Fruit fly (Drosophila melanogaster) whole organism, embryonic: ENCODE measurements around the gene CG14913.

ENCODE experiments used
- BtbVII ChIP-seq: fragments of 200-800 bp; sonication (Bioruptor generic); optimal IDR thresholded peaks from 3 replicates; lab custom pipeline; 2017; ENCODE audit warnings: missing biosample characterization, mild to moderate bottlenecking, missing genetic modification characterization
- CG12942 ChIP-seq: fragments of 200-800 bp; sonication (Bioruptor generic); optimal IDR thresholded peaks from 3 replicates; lab custom pipeline; 2016; ENCODE audit warnings: missing biosample characterization, missing genetic modification characterization
- CG14014 ChIP-seq: fragments of 200-800 bp; sonication (Bioruptor generic); IDR thresholded peaks from 2 replicates; pipeline ENCODE4 v1.3.6; 2022; ENCODE audit warnings: missing biosample characterization, missing genetic modification characterization
- CG1602 ChIP-seq: fragments of 200-800 bp; sonication (Bioruptor generic); optimal IDR thresholded peaks from 3 replicates; lab custom pipeline; 2016; ENCODE audit warnings: missing biosample characterization, missing genetic modification characterization
- CG16779 ChIP-seq: fragments of 200-800 bp; sonication (Bioruptor generic); IDR thresholded peaks from 2 replicates; pipeline ENCODE4 v1.3.6; 2022; ENCODE audit warnings: missing biosample characterization, missing genetic modification characterization
- CG16813 ChIP-seq: fragments of 200-800 bp; sonication (Bioruptor generic); IDR thresholded peaks from 3 replicates; pipeline ENCODE4 v1.3.6; 2022; ENCODE audit warnings: missing biosample characterization, missing genetic modification characterization; ENCODE audit not compliant: partially characterized antibody
- CG2875 ChIP-seq: fragments of 200-800 bp; sonication (Bioruptor generic); optimal IDR thresholded peaks from 2 replicates; lab custom pipeline; 2017; ENCODE audit warnings: missing biosample characterization, mild to moderate bottlenecking, missing genetic modification characterization, missing genetic modification reagents
- CG32767 ChIP-seq: fragments of 200-800 bp; sonication (Bioruptor generic); IDR thresholded peaks from 2 replicates; pipeline ENCODE4 v1.3.6; 2022; ENCODE audit warnings: missing biosample characterization, missing genetic modification characterization
- CG4282 ChIP-seq: fragments of 200-800 bp; sonication (Bioruptor generic); optimal IDR thresholded peaks from 2 replicates; lab custom pipeline; 2016; ENCODE audit warnings: missing biosample characterization, missing genetic modification characterization
- CG4820 ChIP-seq: fragments of 200-800 bp; sonication (Bioruptor generic); optimal IDR thresholded peaks from 3 replicates; lab custom pipeline; 2016; ENCODE audit warnings: missing biosample characterization, missing genetic modification characterization
- CG6272 ChIP-seq: fragments of 200-800 bp; sonication (Bioruptor generic); IDR thresholded peaks from 2 replicates; pipeline ENCODE4 v1.3.6; 2022; ENCODE audit warnings: missing biosample characterization, missing genetic modification characterization
- CG7271 ChIP-seq: fragments of 200-800 bp; sonication (Bioruptor generic); optimal IDR thresholded peaks from 2 replicates; lab custom pipeline; 2018; ENCODE audit warnings: missing biosample characterization, mild to moderate bottlenecking, missing genetic modification characterization, moderate library complexity
- CG7357 ChIP-seq: fragments of 200-800 bp; sonication (Bioruptor generic); IDR thresholded peaks from 3 replicates; pipeline ENCODE4 v1.3.6; 2022; ENCODE audit warnings: missing biosample characterization, missing genetic modification characterization
- CG7928 ChIP-seq: fragments of 200-800 bp; sonication (Bioruptor generic); optimal IDR thresholded peaks from 2 replicates; lab custom pipeline; 2017; ENCODE audit warnings: missing biosample characterization, mild to moderate bottlenecking, missing genetic modification characterization
- CG9876 ChIP-seq: fragments of 200-800 bp; sonication (Bioruptor generic); optimal IDR thresholded peaks from 2 replicates; lab custom pipeline; 2016; ENCODE audit warnings: missing biosample characterization, missing genetic modification characterization
- Camta ChIP-seq: fragments of 200-800 bp; sonication (Bioruptor generic); optimal IDR thresholded peaks from 2 replicates; lab custom pipeline; 2016; ENCODE audit warnings: missing biosample characterization, missing genetic modification characterization
- Dip3 ChIP-seq: fragments of 200-800 bp; sonication (Bioruptor generic); optimal IDR thresholded peaks from 3 replicates; lab custom pipeline; 2016; ENCODE audit warnings: missing biosample characterization, missing genetic modification characterization
- HLH3B ChIP-seq: fragments of 200-800 bp; sonication (Bioruptor generic); IDR thresholded peaks from 2 replicates; pipeline ENCODE4 v1.3.6; 2022; ENCODE audit warnings: missing biosample characterization, missing genetic modification characterization
- Hr51 ChIP-seq, 2 experiments: fragments of 200-800 bp; sonication (Bioruptor generic); optimal IDR thresholded peaks; 2 replicates in 1 of 2; 3 replicates in 1 of 2; lab custom pipeline; 2016 to 2018; ENCODE audit warnings: missing biosample characterization in 2 of 2, missing genetic modification characterization in 2 of 2, mild to moderate bottlenecking in 1 of 2, moderate library complexity in 1 of 2
- Hsf ChIP-seq: fragments of 200-800 bp; sonication (Bioruptor generic); optimal IDR thresholded peaks from 3 replicates; lab custom pipeline; 2016; ENCODE audit warnings: missing biosample characterization, missing genetic modification characterization
- MBD-R2 ChIP-seq: fragments of 200-800 bp; sonication (Bioruptor generic); IDR thresholded peaks from 2 replicates; pipeline ENCODE4 v1.3.6; 2022; ENCODE audit warnings: missing biosample characterization, missing genetic modification characterization
- Mes4 ChIP-seq: fragments of 200-800 bp; sonication (Bioruptor generic); optimal IDR thresholded peaks from 2 replicates; lab custom pipeline; 2016; ENCODE audit warnings: missing biosample characterization, missing genetic modification characterization
- NC2α ChIP-seq: fragments of 200-800 bp; sonication (Bioruptor generic); optimal IDR thresholded peaks from 2 replicates; lab custom pipeline; 2016; ENCODE audit warnings: missing biosample characterization, missing genetic modification characterization
- Ravus ChIP-seq: fragments of 200-800 bp; sonication (Bioruptor generic); IDR thresholded peaks from 2 replicates; pipeline ENCODE4 v1.3.6; 2022; ENCODE audit warnings: missing biosample characterization, missing genetic modification characterization
- Rx ChIP-seq: fragments of 200-800 bp; sonication (Bioruptor generic); IDR thresholded peaks from 2 replicates; pipeline ENCODE4 v1.3.6; 2022; ENCODE audit warnings: missing biosample characterization, missing genetic modification characterization
- Sox100B ChIP-seq: fragments of 200-800 bp; sonication (Bioruptor generic); optimal IDR thresholded peaks from 3 replicates; lab custom pipeline; 2018; ENCODE audit warnings: missing biosample characterization, mild to moderate bottlenecking, missing genetic modification characterization
- Sry-β ChIP-seq: fragments of 200-800 bp; sonication (Bioruptor generic); optimal IDR thresholded peaks from 2 replicates; lab custom pipeline; 2018; ENCODE audit warnings: missing biosample characterization, mild to moderate bottlenecking, missing genetic modification characterization, moderate library complexity
- Ssrp ChIP-seq: fragments of 200-800 bp; sonication (Bioruptor generic); optimal IDR thresholded peaks from 2 replicates; lab custom pipeline; 2018; ENCODE audit warnings: missing biosample characterization, mild to moderate bottlenecking, missing genetic modification characterization, moderate library complexity
- amos ChIP-seq: fragments of 200-800 bp; sonication (Bioruptor generic); IDR thresholded peaks from 2 replicates; pipeline ENCODE4 v1.3.6; 2022; ENCODE audit warnings: missing biosample characterization, missing genetic modification characterization; ENCODE audit not compliant: partially characterized antibody
- ara ChIP-seq: fragments of 200-800 bp; sonication (Bioruptor generic); IDR thresholded peaks from 2 replicates; pipeline ENCODE4 v1.3.6; 2022; ENCODE audit warnings: missing biosample characterization, missing genetic modification characterization
- bab2 ChIP-seq: fragments of 200-800 bp; sonication (Bioruptor generic); optimal IDR thresholded peaks from 2 replicates; lab custom pipeline; 2016; ENCODE audit warnings: missing biosample characterization, missing genetic modification characterization
- bbx ChIP-seq: fragments of 200-800 bp; sonication (Bioruptor generic); IDR thresholded peaks from 2 replicates; pipeline ENCODE4 v1.3.6; 2022; ENCODE audit warnings: missing biosample characterization, missing genetic modification characterization; ENCODE audit not compliant: partially characterized antibody
- bigmax ChIP-seq: fragments of 200-800 bp; sonication (Bioruptor generic); optimal IDR thresholded peaks from 2 replicates; lab custom pipeline; 2018; ENCODE audit warnings: missing biosample characterization, mild to moderate bottlenecking, missing genetic modification characterization
- cad ChIP-seq: fragments of >200 bp; optimal IDR thresholded peaks from 2 replicates; lab custom pipeline; 2017; ENCODE audit warnings: missing biosample characterization, missing genetic modification characterization
- chinmo ChIP-seq: fragments of 200-800 bp; sonication (Bioruptor generic); IDR thresholded peaks from 4 replicates; pipeline ENCODE4 v1.3.6; 2022; ENCODE audit warnings: missing biosample characterization, missing genetic modification characterization; ENCODE audit not compliant: partially characterized antibody
- chm ChIP-seq: fragments of 200-800 bp; sonication (Bioruptor generic); IDR thresholded peaks from 2 replicates; pipeline ENCODE4 v1.3.6; 2022; ENCODE audit warnings: missing biosample characterization, missing genetic modification characterization
- chn ChIP-seq: fragments of 200-800 bp; sonication (Bioruptor generic); optimal IDR thresholded peaks from 2 replicates; lab custom pipeline; 2016; ENCODE audit warnings: missing biosample characterization, missing genetic modification characterization
- disco-r ChIP-seq: fragments of 200-800 bp; sonication (Bioruptor generic); optimal IDR thresholded peaks from 2 replicates; lab custom pipeline; 2016; ENCODE audit warnings: missing biosample characterization, missing genetic modification characterization
- emc ChIP-seq: fragments of 200-800 bp; sonication (Bioruptor generic); optimal IDR thresholded peaks from 2 replicates; lab custom pipeline; 2016; ENCODE audit warnings: missing biosample characterization, missing genetic modification characterization
- fd102C ChIP-seq: fragments of 200-800 bp; sonication (Bioruptor generic); optimal IDR thresholded peaks from 2 replicates; lab custom pipeline; 2018; ENCODE audit warnings: missing biosample characterization, mild to moderate bottlenecking, missing genetic modification characterization, moderate library complexity
- lmd ChIP-seq: fragments of 200-800 bp; sonication (Bioruptor generic); IDR thresholded peaks from 2 replicates; pipeline ENCODE4 v1.3.6; 2022; ENCODE audit warnings: missing biosample characterization, missing genetic modification characterization
- mirr ChIP-seq: fragments of 200-800 bp; sonication (Bioruptor generic); optimal IDR thresholded peaks from 3 replicates; lab custom pipeline; 2018; ENCODE audit warnings: missing biosample characterization, mild to moderate bottlenecking, missing genetic modification characterization
- mld ChIP-seq: fragments of 200-800 bp; sonication (Bioruptor generic); IDR thresholded peaks from 3 replicates; pipeline ENCODE4 v1.3.6; 2022; ENCODE audit warnings: missing biosample characterization, missing genetic modification characterization; ENCODE audit not compliant: partially characterized antibody
- nerfin-1 ChIP-seq: fragments of 200-800 bp; sonication (Bioruptor generic); optimal IDR thresholded peaks from 3 replicates; lab custom pipeline; 2019; ENCODE audit warnings: missing biosample characterization, mild to moderate bottlenecking, missing genetic modification characterization, moderate library complexity
- repo ChIP-seq: fragments of 200-800 bp; sonication (Bioruptor generic); optimal IDR thresholded peaks from 2 replicates; lab custom pipeline; 2016; ENCODE audit warnings: missing biosample characterization, missing genetic modification characterization
- scrt ChIP-seq: fragments of 200-800 bp; sonication (Bioruptor generic); optimal IDR thresholded peaks from 2 replicates; lab custom pipeline; 2018; ENCODE audit warnings: missing biosample characterization, mild to moderate bottlenecking, missing genetic modification characterization, moderate library complexity
- sd ChIP-seq: fragments of 200-800 bp; sonication (Bioruptor generic); optimal IDR thresholded peaks from 3 replicates; lab custom pipeline; 2018; ENCODE audit warnings: missing biosample characterization, mild to moderate bottlenecking, missing genetic modification characterization, moderate library complexity
- sisA ChIP-seq: fragments of 200-800 bp; sonication (Bioruptor generic); IDR thresholded peaks from 2 replicates; pipeline ENCODE4 v1.3.6; 2022; ENCODE audit warnings: missing biosample characterization, missing genetic modification characterization
- slou ChIP-seq: fragments of 200-800 bp; sonication (Bioruptor generic); optimal IDR thresholded peaks from 3 replicates; lab custom pipeline; 2016; ENCODE audit warnings: missing biosample characterization, missing genetic modification characterization
- tup ChIP-seq: fragments of 200-800 bp; sonication (Bioruptor generic); optimal IDR thresholded peaks from 2 replicates; lab custom pipeline; 2016; ENCODE audit warnings: missing biosample characterization, mild to moderate bottlenecking, missing genetic modification characterization, moderate library complexity
- wor ChIP-seq: fragments of 200-800 bp; sonication (Bioruptor generic); IDR thresholded peaks from 2 replicates; pipeline ENCODE4 v1.3.6; 2022; ENCODE audit warnings: missing biosample characterization, missing genetic modification characterization

CG14913 gene

DNA sequence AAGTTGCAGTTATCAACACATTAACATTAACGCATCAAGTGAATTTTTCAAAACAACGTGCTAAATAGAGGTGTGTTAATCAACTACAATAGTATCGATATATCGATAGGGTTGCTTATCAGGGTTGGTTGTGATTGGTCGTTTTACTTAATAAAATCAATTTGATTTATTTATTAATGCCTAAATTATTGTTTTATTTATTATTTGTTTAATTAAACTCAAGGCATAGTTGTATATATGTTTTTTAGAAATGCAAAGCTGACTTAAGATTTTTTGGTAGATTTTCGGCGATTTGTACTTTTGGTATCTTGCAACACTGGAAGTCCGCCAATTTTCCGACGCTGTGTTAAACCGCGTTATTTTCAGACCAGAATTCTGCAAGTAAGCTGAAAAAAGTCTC lies 5.8 kb upstream of the CG14913 start, which contains the start of the genes Art8 and dUTPase (continued):
- peak; percentile 87 for TF ChIP-seq amos
- no peak for TF ChIP-seq Sry-β (GFP tag; lab: Kevin White, UChicago)
- peak; percentile 73 for TF ChIP-seq CG7271 (tag; lab: Kevin White, UChicago)
- peak; percentile 15 for TF ChIP-seq Camta (GFP tag; lab: Kevin White, UChicago)
- peak; percentile 10 for TF ChIP-seq CG9876 (GFP tag; lab: Kevin White, UChicago)
- TF ChIP-seq mld (GFP tag; lab: Robert Waterston, UW), result peak; percentile 46; the same call in 1 of the 3 replicates
- peak; percentile 79 for TF ChIP-seq bbx (GFP tag; lab: Robert Waterston, UW)
- peak; percentile 70 for TF ChIP-seq Ssrp (tag; lab: Kevin White, UChicago)
- no peak for TF ChIP-seq CG7357 (GFP tag; lab: Robert Waterston, UW)
- no peak for TF ChIP-seq CG16779 (GFP tag; lab: Robert Waterston, UW)
- peak; percentile 86 for TF ChIP-seq MBD-R2 (GFP tag; lab: Robert Waterston, UW)
- TF ChIP-seq chm (GFP tag; lab: Robert Waterston, UW), result no peak
- TF ChIP-seq CG12942 (GFP tag; lab: Kevin White, UChicago), result peak; percentile 76
- peak; percentile 58 for TF ChIP-seq sisA (GFP tag; lab: Robert Waterston, UW)
- peak; percentile 85 for TF ChIP-seq CG16813 (GFP tag; lab: Robert Waterston, UW)
- TF ChIP-seq bab2 (GFP tag; lab: Kevin White, UChicago), result no peak
- no peak for TF ChIP-seq cad (GFP tag; lab: Kevin White, UChicago)
- no peak for TF ChIP-seq CG2875 (GFP tag; lab: Kevin White, UChicago)
- no peak for TF ChIP-seq Mes4 (GFP tag; lab: Kevin White, UChicago)
- peak in 1 of 2 experiments; percentile 34 for TF ChIP-seq Hr51 (GFP tag; optimal IDR thresholded peaks at IDR 0.05; lab: Kevin White, UChicago)
- TF ChIP-seq CG6272 (GFP tag; lab: Robert Waterston, UW), result peak; percentile 33
- TF ChIP-seq mirr, result no peak
- TF ChIP-seq bigmax (GFP tag; lab: Kevin White, UChicago), result no peak
- peak; percentile 74 for TF ChIP-seq CG1602 (GFP tag; lab: Kevin White, UChicago)
- TF ChIP-seq sd (tag; lab: Kevin White, UChicago), result no peak
- TF ChIP-seq CG32767 (GFP tag; lab: Robert Waterston, UW), result 0 out of 2 replicates have a peak, but pooled peaks have one; percentile 37
- TF ChIP-seq chinmo, result 0 out of 4 replicates have a peak, but pooled peaks have one; percentile 32
- TF ChIP-seq NC2α (GFP tag; lab: Kevin White, UChicago), result peak; percentile 8
- peak; percentile 55 for TF ChIP-seq HLH3B (GFP tag; lab: Robert Waterston, UW)
- TF ChIP-seq Sox100B (GFP tag; lab: Kevin White, UChicago), result no peak
- peak; percentile 59 for TF ChIP-seq CG4820
- no peak for TF ChIP-seq fd102C
- peak; percentile 77 for TF ChIP-seq Hsf
- no peak for TF ChIP-seq Ravus (GFP tag; lab: Robert Waterston, UW)
- no peak for TF ChIP-seq repo
- peak; percentile 48 for TF ChIP-seq wor
- no peak for TF ChIP-seq emc
- no peak for TF ChIP-seq CG4282 (GFP tag; lab: Kevin White, UChicago)
- TF ChIP-seq ara (GFP tag; lab: Robert Waterston, UW), result peak; percentile 73
- peak; percentile 63 for TF ChIP-seq CG14014 (GFP tag; lab: Robert Waterston, UW)
- TF ChIP-seq CG7928 (GFP tag; lab: Kevin White, UChicago), result peak; percentile 89
- TF ChIP-seq chn, result peak; percentile 49
- peak; percentile 61 for TF ChIP-seq lmd (GFP tag; lab: Robert Waterston, UW)
- no peak for TF ChIP-seq BtbVII (GFP tag; lab: Kevin White, UChicago)
- no peak for TF ChIP-seq Rx (GFP tag; lab: Robert Waterston, UW)
- TF ChIP-seq disco-r (GFP tag; lab: Kevin White, UChicago), result no peak
- peak; percentile 22 for TF ChIP-seq tup (GFP tag; lab: Kevin White, UChicago)
- TF ChIP-seq slou (GFP tag; lab: Kevin White, UChicago), result peak; percentile 69
- no peak for TF ChIP-seq Dip3
- TF ChIP-seq nerfin-1 (tag; lab: Kevin White, UChicago), result peak; percentile 56
- no peak for TF ChIP-seq scrt (GFP tag; lab: Kevin White, UChicago)
